Worm (Caenorhabditis elegans): Measurements from ENCODE around the gene H32C10.1.

DNA sequence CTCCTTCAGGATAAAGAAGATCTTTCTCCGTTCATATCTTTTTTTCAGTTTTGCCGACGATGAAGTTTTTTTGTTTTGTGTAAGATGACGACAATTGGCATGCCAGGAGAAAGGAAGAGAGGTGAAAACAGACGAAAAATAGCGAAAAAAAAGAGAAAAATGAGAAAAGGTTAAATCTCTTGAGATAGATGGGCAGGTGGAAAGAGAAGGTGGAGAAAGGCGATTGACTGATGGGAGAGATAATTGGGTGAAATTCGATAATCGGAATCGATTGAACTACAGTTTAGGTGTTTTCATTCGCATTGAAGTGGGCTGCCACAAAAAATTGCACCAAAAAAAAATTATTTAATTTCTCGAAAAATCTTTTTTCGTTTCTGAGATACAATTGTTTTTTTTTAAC, 6.5 kb downstream of the H32C10.1 start:
- TF ChIP-seq lin-13 (tag; optimal IDR thresholded peaks at IDR 0.05), result no peak
- no peak for TF ChIP-seq unc-39 (tag; optimal IDR thresholded peaks at IDR 0.05)
- TF ChIP-seq nhr-237 (tag; optimal IDR thresholded peaks at IDR 0.05), result no peak
- TF ChIP-seq snpc-4 (tag; optimal IDR thresholded peaks at IDR 0.05), result no peak
- TF ChIP-seq ham-2 (GFP tag; optimal IDR thresholded peaks at IDR 0.05), result no peak
- TF ChIP-seq hlh-1 (tag; optimal IDR thresholded peaks at IDR 0.05), result no peak
- no peak for TF ChIP-seq pha-4 (tag; optimal IDR thresholded peaks at IDR 0.05)
- no peak for TF ChIP-seq elt-3 (tag; optimal IDR thresholded peaks at IDR 0.05)
- TF ChIP-seq nhr-76 (tag; optimal IDR thresholded peaks at IDR 0.05), result no peak
- TF ChIP-seq nhr-12 (tag; optimal IDR thresholded peaks at IDR 0.05), result no peak
- TF ChIP-seq ztf-11 (tag; optimal IDR thresholded peaks at IDR 0.05), result no peak
- no peak for TF ChIP-seq elt-1 (tag; optimal IDR thresholded peaks at IDR 0.05; ENCODE audit: borderline replicate concordance, insufficient read depth)
- TF ChIP-seq nhr-28 (tag; optimal IDR thresholded peaks at IDR 0.05), result no peak
